Worm (Caenorhabditis elegans): ENCODE results near the gene cyn-1.

ce11 chrV:14358577-14358976, 2.7 kb downstream of the cyn-1 start, which contains the start of gene Y49A3A.4:
- TF ChIP-seq lin-13 (GFP tag; optimal IDR thresholded peaks at IDR 0.05) (no peak), ztf-4 (tag; optimal IDR thresholded peaks at IDR 0.05) (no peak), nhr-11 (tag; optimal IDR thresholded peaks at IDR 0.05) (no peak), tlp-1 (tag; optimal IDR thresholded peaks at IDR 0.05) (no peak), sox-4 (tag; optimal IDR thresholded peaks at IDR 0.05) (no peak), ama-1 (optimal IDR thresholded peaks at IDR 0.05) (no peak), nhr-12 (tag; optimal IDR thresholded peaks at IDR 0.05) (no peak), nhr-20 (tag; optimal IDR thresholded peaks at IDR 0.05) (no peak), hlh-17 (GFP tag; optimal IDR thresholded peaks at IDR 0.05; ENCODE audit: borderline replicate concordance) (no peak), snpc-4 (tag; optimal IDR thresholded peaks at IDR 0.05) (peak; percentile 86), nhr-237 (tag; optimal IDR thresholded peaks at IDR 0.05) (no peak), nhr-90 (tag; optimal IDR thresholded peaks at IDR 0.05; ENCODE audit: poor library complexity) (peak; percentile 34), unc-86 (tag; optimal IDR thresholded peaks at IDR 0.05) (no peak), ces-1 (GFP tag; optimal IDR thresholded peaks at IDR 0.05) (no peak)

All from whole organism, L1 larva.